Worm (Caenorhabditis elegans) whole organism, L4 larva: ENCODE data around the gene chd-3.

ENCODE experiments used
- F26F4.8 ChIP-seq: fragments of 200-800 bp; sonication (Bioruptor generic); conservative IDR thresholded peaks from 2 replicates; pipeline ENCODE4 v1.3.6; 2022; ENCODE audit warnings: missing genetic modification characterization, missing compliant biosample characterization
- F37D6.2 ChIP-seq: sonication (generic microtip); optimal IDR thresholded peaks from 2 replicates; lab custom pipeline; 2016; ENCODE audit warnings: mild to moderate bottlenecking, missing genetic modification characterization, missing compliant biosample characterization
- F49E8.2 ChIP-seq: sonication (generic microtip); optimal IDR thresholded peaks from 2 replicates; lab custom pipeline; 2016; ENCODE audit warnings: missing compliant biosample characterization, mild to moderate bottlenecking, missing genetic modification characterization, borderline replicate concordance
- R02D3.7 ChIP-seq: fragments of 150-350 bp; sonication (generic microtip); optimal IDR thresholded peaks from 3 replicates; lab custom pipeline; 2014; ENCODE audit warnings: missing biosample characterization, missing genetic modification characterization
- Y105C5A.15 ChIP-seq: fragments of 200-800 bp; sonication (Bioruptor generic); IDR thresholded peaks from 2 replicates; pipeline ENCODE4 v1.3.6; 2022; ENCODE audit warnings: missing genetic modification characterization, missing compliant biosample characterization
- Y5F2A.4 ChIP-seq: fragments of 200-800 bp; sonication (Bioruptor generic); optimal IDR thresholded peaks from 2 replicates; lab custom pipeline; 2018; ENCODE audit warnings: mild to moderate bottlenecking, missing genetic modification characterization, missing compliant biosample characterization
- aly-2 ChIP-seq: sonication (generic microtip); optimal IDR thresholded peaks from 2 replicates; lab custom pipeline; 2018; ENCODE audit warnings: missing biosample characterization, missing genetic modification characterization
- arid-1 ChIP-seq: fragments of 200-800 bp; sonication (Bioruptor generic); conservative IDR thresholded peaks from 2 replicates; pipeline ENCODE4 v1.3.6; 2022; ENCODE audit warnings: missing genetic modification reagents, missing genetic modification characterization, missing compliant biosample characterization
- ceh-44 ChIP-seq: fragments of 200-800 bp; sonication (Bioruptor generic); IDR thresholded peaks from 2 replicates; pipeline ENCODE4 v1.3.6; 2022; ENCODE audit warnings: missing genetic modification reagents, missing genetic modification characterization, missing compliant biosample characterization
- ceh-82 ChIP-seq: sonication (generic microtip); optimal IDR thresholded peaks from 2 replicates; lab custom pipeline; 2017; ENCODE audit warnings: missing biosample characterization, missing genetic modification characterization
- ces-1 ChIP-seq: fragments of 150-350 bp; sonication (generic microtip); optimal IDR thresholded peaks from 4 replicates; lab custom pipeline; 2014; ENCODE audit warnings: missing biosample characterization, missing genetic modification reagents, missing genetic modification characterization
- ctbp-1 ChIP-seq: fragments of 200-800 bp; sonication (Bioruptor generic); IDR thresholded peaks from 2 replicates; pipeline ENCODE4 v1.3.6; 2022; ENCODE audit warnings: missing genetic modification reagents, missing genetic modification characterization, missing compliant biosample characterization
- daf-12 ChIP-seq: fragments of 150-350 bp; optimal IDR thresholded peaks from 2 replicates; lab custom pipeline; 2014; ENCODE audit warnings: missing biosample characterization, missing genetic modification reagents, missing genetic modification characterization
- daf-16 ChIP-seq, 3 experiments: sonication (generic microtip); optimal IDR thresholded peaks; 2 replicates each; lab custom pipeline; 2016 to 2017; ENCODE audit warnings: missing genetic modification characterization in 3 of 3, missing genetic modification reagents in 3 of 3, mild to moderate bottlenecking in 2 of 3, missing compliant biosample characterization in 2 of 3, missing biosample characterization in 1 of 3, moderate library complexity in 1 of 3
- daf-19 ChIP-seq: fragments of 200-800 bp; sonication (Bioruptor generic); conservative IDR thresholded peaks from 2 replicates; pipeline ENCODE4 v1.3.6; 2022; ENCODE audit warnings: missing genetic modification characterization, missing compliant biosample characterization
- dmd-8 ChIP-seq: fragments of 200-800 bp; sonication (Bioruptor generic); IDR thresholded peaks from 2 replicates; pipeline ENCODE4 v1.3.6; 2022; ENCODE audit warnings: missing genetic modification characterization, missing compliant biosample characterization
- duxl-1 ChIP-seq: sonication (generic microtip); optimal IDR thresholded peaks from 2 replicates; lab custom pipeline; 2016; ENCODE audit warnings: mild to moderate bottlenecking, missing genetic modification characterization, moderate library complexity, missing compliant biosample characterization; ENCODE audit not compliant: poor library complexity
- egl-43 ChIP-seq: fragments of 200-800 bp; sonication (Bioruptor generic); IDR thresholded peaks from 2 replicates; pipeline ENCODE4 v1.3.6; 2022; ENCODE audit warnings: missing genetic modification reagents, missing genetic modification characterization, missing compliant biosample characterization
- fkh-10 ChIP-seq: fragments of 150-350 bp; optimal IDR thresholded peaks from 2 replicates; lab custom pipeline; 2014; ENCODE audit warnings: missing biosample characterization, missing genetic modification reagents, missing genetic modification characterization
- fos-1 ChIP-seq: fragments of 150-350 bp; optimal IDR thresholded peaks from 2 replicates; lab custom pipeline; 2014; ENCODE audit warnings: missing biosample characterization, missing genetic modification characterization
- hif-1 ChIP-seq, 2 experiments: sonication (generic microtip); optimal IDR thresholded peaks; 2 replicates each; lab custom pipeline; 2016 to 2017; ENCODE audit warnings: missing compliant biosample characterization in 2 of 2, missing genetic modification characterization in 2 of 2, missing genetic modification reagents in 2 of 2, missing genotype in 2 of 2, mild to moderate bottlenecking in 1 of 2
- hlh-30 ChIP-seq: sonication (generic microtip); optimal IDR thresholded peaks from 2 replicates; lab custom pipeline; 2017; ENCODE audit warnings: antibody characterized with exemption, mild to moderate bottlenecking, missing genetic modification characterization, missing compliant biosample characterization; ENCODE audit not compliant: insufficient read depth
- hmg-1.1 ChIP-seq: fragments of 200-800 bp; sonication (Bioruptor generic); IDR thresholded peaks from 2 replicates; pipeline ENCODE4 v1.3.6; 2022; ENCODE audit warnings: missing genetic modification reagents, missing genetic modification characterization, missing compliant biosample characterization
- lin-13 ChIP-seq: fragments of 150-350 bp; optimal IDR thresholded peaks from 2 replicates; lab custom pipeline; 2014; ENCODE audit warnings: missing biosample characterization, missing genetic modification reagents, missing genetic modification characterization
- lin-15B ChIP-seq: fragments of 150-350 bp; sonication (generic microtip); optimal IDR thresholded peaks from 3 replicates; lab custom pipeline; 2014; ENCODE audit warnings: missing biosample characterization, missing genetic modification characterization
- lin-38 ChIP-seq: fragments of 200-800 bp; sonication (Bioruptor generic); IDR thresholded peaks from 2 replicates; pipeline ENCODE4 v1.3.6; 2022; ENCODE audit warnings: missing genetic modification reagents, missing genetic modification characterization, missing compliant biosample characterization
- lsy-2 ChIP-seq, 2 experiments: fragments of 150-350 bp in 1 of 2; sonication (generic microtip) in 1 of 2; optimal IDR thresholded peaks; 2 replicates each; lab custom pipeline; 2014 to 2017; ENCODE audit warnings: missing biosample characterization in 2 of 2, missing genetic modification characterization in 2 of 2
- mdl-1 ChIP-seq, 2 experiments: fragments of 150-350 bp in 1 of 2; sonication (generic microtip) in 1 of 2; optimal IDR thresholded peaks; 2 replicates each; lab custom pipeline; 2014 to 2017; ENCODE audit warnings: missing biosample characterization in 2 of 2, missing genetic modification characterization in 2 of 2
- mep-1 ChIP-seq: fragments of 150-350 bp; sonication (generic microtip); optimal IDR thresholded peaks from 3 replicates; lab custom pipeline; 2014; ENCODE audit warnings: missing biosample characterization, missing genetic modification characterization
- mxl-2 ChIP-seq: fragments of 200-800 bp; sonication (Bioruptor generic); conservative IDR thresholded peaks from 2 replicates; pipeline ENCODE4 v1.3.6; 2022; ENCODE audit warnings: missing genetic modification reagents, missing genetic modification characterization, missing compliant biosample characterization
- nhr-102 ChIP-seq: sonication (generic microtip); optimal IDR thresholded peaks from 2 replicates; lab custom pipeline; 2016; ENCODE audit warnings: mild to moderate bottlenecking, missing genetic modification characterization, moderate library complexity, missing compliant biosample characterization
- nhr-11 ChIP-seq: fragments of 150-350 bp; optimal IDR thresholded peaks from 2 replicates; lab custom pipeline; 2014; ENCODE audit warnings: missing biosample characterization, missing genetic modification characterization
- nhr-237 ChIP-seq: sonication (generic microtip); optimal IDR thresholded peaks from 2 replicates; lab custom pipeline; 2017; ENCODE audit warnings: missing biosample characterization, missing genetic modification characterization
- nhr-41 ChIP-seq: fragments of 200-800 bp; sonication (Bioruptor generic); IDR thresholded peaks from 2 replicates; pipeline ENCODE4 v1.3.6; 2022; ENCODE audit warnings: missing genetic modification reagents, missing genetic modification characterization, missing compliant biosample characterization
- nhr-42 ChIP-seq: fragments of 200-800 bp; sonication (Bioruptor generic); IDR thresholded peaks from 2 replicates; pipeline ENCODE4 v1.3.6; 2022; ENCODE audit warnings: missing genetic modification characterization, missing compliant biosample characterization
- nhr-48 ChIP-seq: sonication (generic microtip); optimal IDR thresholded peaks from 2 replicates; lab custom pipeline; 2016; ENCODE audit warnings: mild to moderate bottlenecking, missing genetic modification characterization, missing compliant biosample characterization
- nhr-6 ChIP-seq: fragments of 150-350 bp; optimal IDR thresholded peaks from 2 replicates; lab custom pipeline; 2014; ENCODE audit warnings: missing biosample characterization, missing genetic modification characterization
- nhr-76 ChIP-seq: fragments of 150-350 bp; optimal IDR thresholded peaks from 2 replicates; lab custom pipeline; 2014; ENCODE audit warnings: missing biosample characterization, missing genetic modification characterization
- nhr-77 ChIP-seq: fragments of 150-350 bp; optimal IDR thresholded peaks from 2 replicates; lab custom pipeline; 2014; ENCODE audit warnings: missing biosample characterization, missing genetic modification characterization
- saeg-2 ChIP-seq: fragments of 200-800 bp; sonication (Bioruptor generic); IDR thresholded peaks from 2 replicates; pipeline ENCODE4 v1.3.6; 2022; ENCODE audit warnings: missing genetic modification reagents, missing genetic modification characterization, missing compliant biosample characterization
- sdz-12 ChIP-seq: fragments of 200-800 bp; sonication (Bioruptor generic); optimal IDR thresholded peaks from 2 replicates; lab custom pipeline; 2018; ENCODE audit warnings: mild to moderate bottlenecking, missing genetic modification characterization, missing compliant biosample characterization
- skn-1 ChIP-seq: fragments of 150-350 bp; optimal IDR thresholded peaks from 2 replicates; lab custom pipeline; 2014; ENCODE audit warnings: missing biosample characterization, missing genetic modification characterization
- spr-1 ChIP-seq: sonication (generic microtip); optimal IDR thresholded peaks from 2 replicates; lab custom pipeline; 2016; ENCODE audit warnings: mild to moderate bottlenecking, missing genetic modification characterization, missing compliant biosample characterization
- spr-3 ChIP-seq: fragments of 200-800 bp; sonication (Bioruptor generic); optimal IDR thresholded peaks from 2 replicates; lab custom pipeline; 2018; ENCODE audit warnings: mild to moderate bottlenecking, missing genetic modification characterization, missing compliant biosample characterization
- unc-130 ChIP-seq: sonication (generic microtip); optimal IDR thresholded peaks from 2 replicates; lab custom pipeline; 2016; ENCODE audit warnings: missing genetic modification reagents, missing genetic modification characterization, missing compliant biosample characterization
- zag-1 ChIP-seq: fragments of 150-350 bp; optimal IDR thresholded peaks from 2 replicates; lab custom pipeline; 2014; ENCODE audit warnings: missing biosample characterization, missing genetic modification characterization
- zfp-2 ChIP-seq: sonication (generic microtip); optimal IDR thresholded peaks from 2 replicates; lab custom pipeline; 2016; ENCODE audit warnings: mild to moderate bottlenecking, missing genetic modification characterization, missing compliant biosample characterization
- zip-11 ChIP-seq: fragments of 200-800 bp; sonication (Bioruptor generic); IDR thresholded peaks from 2 replicates; pipeline ENCODE4 v1.3.6; 2022; ENCODE audit warnings: missing genetic modification characterization, missing compliant biosample characterization
- zip-2 ChIP-seq: fragments of 150-350 bp; optimal IDR thresholded peaks from 2 replicates; lab custom pipeline; 2014; ENCODE audit warnings: missing biosample characterization, missing genetic modification characterization

Gene chd-3

DNA sequence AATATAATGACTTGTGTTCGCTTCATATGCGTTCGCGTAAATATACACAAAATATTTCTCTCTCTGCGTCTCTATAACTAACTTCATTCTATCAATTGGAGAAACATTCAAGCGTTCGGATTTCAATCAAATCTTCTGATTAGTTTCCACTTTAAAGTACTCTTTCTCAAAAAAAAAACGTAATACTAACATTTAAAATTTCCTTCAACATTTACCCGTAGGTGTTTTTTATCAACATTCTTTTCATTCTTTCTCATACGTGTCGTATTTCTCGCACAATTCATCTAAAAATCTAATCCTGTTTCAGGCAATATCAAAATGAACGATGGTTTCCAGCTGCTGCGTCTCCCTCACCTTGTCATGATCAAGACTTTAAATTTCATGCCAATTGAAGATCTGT is 5.3 kb upstream of the chd-3 start, which contains the start of gene T14G8.2:
TSS of gene T14G8.2 (plus strand) at position 301 of the 400 bp plus-strand sequence.
- no peak for TF ChIP-seq egl-43 (GFP tag; lab: Robert Waterston, UW)
- TF ChIP-seq fos-1 (tag; lab: Kevin White, UChicago) = no peak
- TF ChIP-seq nhr-237 = no peak
- no peak for TF ChIP-seq nhr-77
- no peak for TF ChIP-seq hif-1 (tag; optimal IDR thresholded peaks at IDR 0.05; lab: Kevin White, UChicago)
- TF ChIP-seq unc-130 (GFP tag; lab: Kevin White, UChicago) = no peak
- TF ChIP-seq nhr-6 (tag; lab: Kevin White, UChicago) = no peak
- no peak for TF ChIP-seq nhr-11 (tag; lab: Kevin White, UChicago)
- no peak for TF ChIP-seq lsy-2 (tag; optimal IDR thresholded peaks at IDR 0.05; lab: Kevin White, UChicago)
- TF ChIP-seq mep-1 = no peak
- TF ChIP-seq saeg-2 (GFP tag; lab: Robert Waterston, UW) = no peak
- TF ChIP-seq lin-15B (tag; lab: Kevin White, UChicago) = no peak
- no peak for TF ChIP-seq nhr-102 (tag; lab: Kevin White, UChicago)
- TF ChIP-seq dmd-8 (GFP tag; lab: Robert Waterston, UW) = no peak
- TF ChIP-seq hmg-1.1 (GFP tag; lab: Robert Waterston, UW) = no peak
- no peak for TF ChIP-seq ceh-44 (GFP tag; lab: Robert Waterston, UW)
- TF ChIP-seq ceh-82 (tag; lab: Kevin White, UChicago) = no peak

DNA sequence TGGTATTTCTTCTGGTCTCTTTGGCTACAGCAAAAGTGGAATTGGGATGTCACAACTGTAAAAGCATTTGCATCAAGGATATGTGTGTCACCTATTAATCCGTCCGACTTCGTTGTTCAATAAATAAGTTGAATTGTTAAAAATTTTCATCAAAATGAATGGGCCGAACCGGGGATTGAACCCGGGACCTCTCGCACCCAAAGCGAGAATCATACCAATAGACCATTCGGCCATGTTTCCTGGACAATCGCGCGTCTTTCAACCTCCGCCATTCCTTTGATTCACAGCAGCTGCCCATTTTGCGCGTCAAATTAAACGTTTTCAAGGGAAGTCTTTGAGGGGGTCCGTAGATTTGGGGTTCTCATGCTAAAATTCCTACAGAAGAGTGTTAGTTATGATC is 2.3 kb upstream of the chd-3 start:
- TF ChIP-seq nhr-11 (tag; lab: Kevin White, UChicago) (no peak), lin-15B (tag; lab: Kevin White, UChicago) (no peak), fos-1 (tag; lab: Kevin White, UChicago) (no peak), sdz-12 (GFP tag; lab: Kevin White, UChicago) (no peak), Y5F2A.4 (no peak), F26F4.8 (GFP tag; lab: Robert Waterston, UW) (no peak), nhr-42 (GFP tag; lab: Robert Waterston, UW) (no peak), fkh-10 (GFP tag; lab: Kevin White, UChicago) (no peak), duxl-1 (tag; lab: Kevin White, UChicago) (peak; percentile 29), R02D3.7 (tag; lab: Kevin White, UChicago) (no peak), hif-1 (tag; optimal IDR thresholded peaks at IDR 0.05; lab: Kevin White, UChicago) (no peak), skn-1 (tag; lab: Kevin White, UChicago) (no peak), zfp-2 (tag; lab: Kevin White, UChicago) (no peak), daf-12 (tag; lab: Kevin White, UChicago) (no peak), mdl-1 (tag; optimal IDR thresholded peaks at IDR 0.05; lab: Kevin White, UChicago) (no peak), arid-1 (GFP tag; lab: Robert Waterston, UW) (peak; percentile 27; the same call in 1 of the 2 replicates), F49E8.2 (no peak), nhr-76 (tag; lab: Kevin White, UChicago) (no peak), zip-2 (tag; lab: Kevin White, UChicago) (no peak), unc-130 (GFP tag; lab: Kevin White, UChicago) (no peak), zip-11 (GFP tag; lab: Robert Waterston, UW) (no peak), ceh-44 (GFP tag; lab: Robert Waterston, UW) (0 out of 2 replicates have a peak, but pooled peaks have one; percentile 46), ctbp-1 (GFP tag; lab: Robert Waterston, UW) (no peak), spr-3 (GFP tag; lab: Kevin White, UChicago) (no peak), nhr-41 (GFP tag; lab: Robert Waterston, UW) (0 out of 2 replicates have a peak, but pooled peaks have one; percentile 18), mxl-2 (GFP tag; lab: Robert Waterston, UW) (no peak), F37D6.2 (tag; lab: Kevin White, UChicago) (no peak), spr-1 (tag; lab: Kevin White, UChicago) (no peak), daf-16 (GFP tag; optimal IDR thresholded peaks at IDR 0.05; lab: Kevin White, UChicago) (no peak), daf-16 (tag; optimal IDR thresholded peaks at IDR 0.05; lab: Kevin White, UChicago) (no peak), ces-1 (no peak), lsy-2 (tag; optimal IDR thresholded peaks at IDR 0.05; lab: Kevin White, UChicago) (no peak), lin-13 (GFP tag; lab: Kevin White, UChicago) (no peak), dmd-8 (GFP tag; lab: Robert Waterston, UW) (peak; percentile 70), nhr-48 (tag; lab: Kevin White, UChicago) (no peak), Y105C5A.15 (GFP tag; lab: Robert Waterston, UW) (no peak), zag-1 (tag; lab: Kevin White, UChicago) (no peak), hlh-30 (tag; lab: Kevin White, UChicago) (no peak), lin-38 (peak; percentile 56), daf-19 (no peak), aly-2 (tag; lab: Kevin White, UChicago) (no peak)
